Fruit fly (Drosophila melanogaster) whole organism, embryonic: ENCODE data around the gene CG43064.

ENCODE experiments used
- CG10274 ChIP-seq: fragments of 200-800 bp; sonication (Bioruptor generic); optimal IDR thresholded peaks from 3 replicates; lab custom pipeline; 2017; ENCODE audit warnings: missing biosample characterization, mild to moderate bottlenecking, missing genetic modification characterization
- CG11093 ChIP-seq: fragments of 200-800 bp; sonication (Bioruptor generic); IDR thresholded peaks from 3 replicates; pipeline ENCODE4 v1.3.6; 2022; ENCODE audit warnings: missing biosample characterization, missing genetic modification characterization
- CG12104 ChIP-seq: fragments of 200-800 bp; sonication (Bioruptor generic); optimal IDR thresholded peaks from 3 replicates; lab custom pipeline; 2016; ENCODE audit warnings: missing biosample characterization, missing genetic modification characterization
- CG12769 ChIP-seq: fragments of 200-800 bp; sonication (Bioruptor generic); optimal IDR thresholded peaks from 2 replicates; lab custom pipeline; 2019; ENCODE audit warnings: missing biosample characterization, mild to moderate bottlenecking, missing genetic modification characterization, moderate library complexity
- CG1602 ChIP-seq: fragments of 200-800 bp; sonication (Bioruptor generic); optimal IDR thresholded peaks from 3 replicates; lab custom pipeline; 2016; ENCODE audit warnings: missing biosample characterization, missing genetic modification characterization
- CG17361 ChIP-seq: fragments of 200-800 bp; sonication (Bioruptor generic); IDR thresholded peaks from 3 replicates; pipeline ENCODE4 v1.3.6; 2022; ENCODE audit warnings: missing biosample characterization, missing genetic modification characterization
- CG17612 ChIP-seq: fragments of 200-800 bp; sonication (Bioruptor generic); IDR thresholded peaks from 2 replicates; pipeline ENCODE4 v1.3.6; 2022; ENCODE audit warnings: missing biosample characterization, missing genetic modification characterization
- CG17912 ChIP-seq: fragments of 200-800 bp; sonication (Bioruptor generic); optimal IDR thresholded peaks from 2 replicates; lab custom pipeline; 2018; ENCODE audit warnings: missing biosample characterization, mild to moderate bottlenecking, missing genetic modification characterization
- CG2120 ChIP-seq: fragments of 200-800 bp; sonication (Bioruptor generic); optimal IDR thresholded peaks from 3 replicates; lab custom pipeline; 2016; ENCODE audit warnings: missing biosample characterization, missing genetic modification characterization
- CG2875 ChIP-seq: fragments of 200-800 bp; sonication (Bioruptor generic); optimal IDR thresholded peaks from 2 replicates; lab custom pipeline; 2017; ENCODE audit warnings: missing biosample characterization, mild to moderate bottlenecking, missing genetic modification characterization, missing genetic modification reagents
- CG32532 ChIP-seq: fragments of 200-800 bp; sonication (Bioruptor generic); IDR thresholded peaks from 2 replicates; pipeline ENCODE4 v1.3.6; 2022; ENCODE audit warnings: missing biosample characterization, missing genetic modification characterization
- CG32767 ChIP-seq: fragments of 200-800 bp; sonication (Bioruptor generic); IDR thresholded peaks from 2 replicates; pipeline ENCODE4 v1.3.6; 2022; ENCODE audit warnings: missing biosample characterization, missing genetic modification characterization
- CG34224 ChIP-seq: fragments of 200-800 bp; sonication (Bioruptor generic); IDR thresholded peaks from 3 replicates; pipeline ENCODE4 v1.3.6; 2022; ENCODE audit warnings: missing biosample characterization, missing genetic modification characterization; ENCODE audit not compliant: partially characterized antibody
- CG3995 ChIP-seq: fragments of 200-800 bp; sonication (Bioruptor generic); optimal IDR thresholded peaks from 3 replicates; lab custom pipeline; 2016; ENCODE audit warnings: missing biosample characterization, missing genetic modification characterization
- CG4617 ChIP-seq: fragments of 200-800 bp; sonication (Bioruptor generic); optimal IDR thresholded peaks from 3 replicates; lab custom pipeline; 2016; ENCODE audit warnings: missing biosample characterization, missing genetic modification characterization, borderline replicate concordance
- CG6791 ChIP-seq: fragments of 200-800 bp; sonication (Bioruptor generic); IDR thresholded peaks from 3 replicates; pipeline ENCODE4 v1.3.6; 2022; ENCODE audit warnings: missing biosample characterization, missing genetic modification characterization; ENCODE audit not compliant: partially characterized antibody
- CG7839 ChIP-seq: fragments of 200-800 bp; sonication (Bioruptor generic); optimal IDR thresholded peaks from 3 replicates; lab custom pipeline; 2018; ENCODE audit warnings: missing biosample characterization, mild to moderate bottlenecking, missing genetic modification characterization, moderate library complexity
- Chrac-16 ChIP-seq: fragments of 200-800 bp; sonication (Bioruptor generic); optimal IDR thresholded peaks from 3 replicates; lab custom pipeline; 2016; ENCODE audit warnings: missing biosample characterization, missing genetic modification characterization
- Dbx ChIP-seq: fragments of 200-800 bp; sonication (Bioruptor generic); IDR thresholded peaks from 3 replicates; pipeline ENCODE4 v1.3.6; 2022; ENCODE audit warnings: missing biosample characterization, missing genetic modification characterization
- Dip2 ChIP-seq: fragments of 200-800 bp; sonication (Bioruptor generic); IDR thresholded peaks from 2 replicates; pipeline ENCODE4 v1.3.6; 2022; ENCODE audit warnings: missing biosample characterization, missing genetic modification characterization
- Dip3 ChIP-seq: fragments of 200-800 bp; sonication (Bioruptor generic); optimal IDR thresholded peaks from 3 replicates; lab custom pipeline; 2016; ENCODE audit warnings: missing biosample characterization, missing genetic modification characterization
- Drgx ChIP-seq: fragments of 200-800 bp; sonication (Bioruptor generic); IDR thresholded peaks from 2 replicates; pipeline ENCODE4 v1.3.6; 2022; ENCODE audit warnings: missing biosample characterization, missing genetic modification characterization
- E2f1 ChIP-seq: fragments of 200-800 bp; sonication (Bioruptor generic); IDR thresholded peaks from 2 replicates; pipeline ENCODE4 v1.3.6; 2022; ENCODE audit warnings: missing biosample characterization, missing genetic modification characterization
- ERR ChIP-seq: fragments of 200-800 bp; sonication (Bioruptor generic); optimal IDR thresholded peaks from 2 replicates; lab custom pipeline; 2016; ENCODE audit warnings: missing biosample characterization, missing genetic modification characterization
- Fer2 ChIP-seq: fragments of 200-800 bp; sonication (Bioruptor generic); optimal IDR thresholded peaks from 2 replicates; lab custom pipeline; 2018; ENCODE audit warnings: missing biosample characterization, mild to moderate bottlenecking, missing genetic modification characterization, moderate library complexity
- HHEX ChIP-seq: fragments of 200-800 bp; sonication (Bioruptor generic); optimal IDR thresholded peaks from 3 replicates; lab custom pipeline; 2017; ENCODE audit warnings: missing biosample characterization, mild to moderate bottlenecking, missing genetic modification characterization, missing genetic modification reagents
- HmgD ChIP-seq: fragments of 200-800 bp; sonication (Bioruptor generic); optimal IDR thresholded peaks from 3 replicates; lab custom pipeline; 2016; ENCODE audit warnings: missing biosample characterization, missing genetic modification characterization
- NfI ChIP-seq: fragments of 200-800 bp; sonication (Bioruptor generic); optimal IDR thresholded peaks from 3 replicates; lab custom pipeline; 2018; ENCODE audit warnings: missing biosample characterization, mild to moderate bottlenecking, missing genetic modification characterization, moderate library complexity
- Pdp1 ChIP-seq, 2 experiments: fragments of 200-800 bp; sonication (Bioruptor generic); optimal IDR thresholded peaks; 3 replicates each; lab custom pipeline; 2016; ENCODE audit warnings: missing biosample characterization in 2 of 2, missing genetic modification characterization in 2 of 2, mild to moderate bottlenecking in 1 of 2, moderate library complexity in 1 of 2
- Poxn ChIP-seq: fragments of 200-800 bp; sonication (Bioruptor generic); IDR thresholded peaks from 2 replicates; pipeline ENCODE4 v1.3.6; 2022; ENCODE audit warnings: missing biosample characterization, missing genetic modification characterization
- Sin3A ChIP-seq: fragments of >200 bp; optimal IDR thresholded peaks from 2 replicates; lab custom pipeline; 2018
- YL-1 ChIP-seq: fragments of 200-800 bp; sonication (Bioruptor generic); optimal IDR thresholded peaks from 3 replicates; lab custom pipeline; 2017; ENCODE audit warnings: missing biosample characterization, mild to moderate bottlenecking, missing genetic modification characterization
- ash1 ChIP-seq: fragments of 200-800 bp; sonication (Bioruptor generic); optimal IDR thresholded peaks from 2 replicates; lab custom pipeline; 2018; ENCODE audit warnings: missing biosample characterization, mild to moderate bottlenecking, missing genetic modification characterization
- bab2 ChIP-seq: fragments of 200-800 bp; sonication (Bioruptor generic); optimal IDR thresholded peaks from 2 replicates; lab custom pipeline; 2016; ENCODE audit warnings: missing biosample characterization, missing genetic modification characterization
- bbx ChIP-seq: fragments of 200-800 bp; sonication (Bioruptor generic); IDR thresholded peaks from 2 replicates; pipeline ENCODE4 v1.3.6; 2022; ENCODE audit warnings: missing biosample characterization, missing genetic modification characterization; ENCODE audit not compliant: partially characterized antibody
- dmrt99B ChIP-seq: fragments of 200-800 bp; sonication (Bioruptor generic); optimal IDR thresholded peaks from 2 replicates; lab custom pipeline; 2018; ENCODE audit warnings: missing biosample characterization, mild to moderate bottlenecking, missing genetic modification characterization, moderate library complexity
- fd96Cb ChIP-seq: fragments of 200-800 bp; sonication (Bioruptor generic); optimal IDR thresholded peaks from 2 replicates; lab custom pipeline; 2018; ENCODE audit warnings: missing biosample characterization, mild to moderate bottlenecking, missing genetic modification characterization, moderate library complexity
- gcm2 ChIP-seq: fragments of 200-800 bp; sonication (Bioruptor generic); optimal IDR thresholded peaks from 2 replicates; lab custom pipeline; 2016; ENCODE audit warnings: missing biosample characterization, missing genetic modification characterization
- gt ChIP-seq: fragments of 200-800 bp; sonication (Bioruptor generic); IDR thresholded peaks from 2 replicates; pipeline ENCODE4 v1.3.6; 2022; ENCODE audit warnings: missing biosample characterization, missing genetic modification characterization
- hkb ChIP-seq, 2 experiments: fragments of 200-800 bp in 1 of 2; fragments of >200 bp in 1 of 2; sonication (Bioruptor generic) in 1 of 2; IDR thresholded peaks in 1 of 2; optimal IDR thresholded peaks in 1 of 2; 2 replicates each; pipeline versions ENCODE4 v1.3.6 to Lab custom; 2017 to 2022; ENCODE audit warnings: missing biosample characterization in 1 of 2, missing genetic modification characterization in 1 of 2
- ind ChIP-seq: fragments of 200-800 bp; sonication (Bioruptor generic); optimal IDR thresholded peaks from 3 replicates; lab custom pipeline; 2016; ENCODE audit warnings: missing biosample characterization, missing genetic modification characterization
- nmo ChIP-seq: fragments of 200-800 bp; sonication (Bioruptor generic); optimal IDR thresholded peaks from 2 replicates; lab custom pipeline; 2018; ENCODE audit warnings: missing biosample characterization, mild to moderate bottlenecking, missing genetic modification characterization, moderate library complexity
- odd ChIP-seq: fragments of 200-800 bp; sonication (Bioruptor generic); optimal IDR thresholded peaks from 2 replicates; lab custom pipeline; 2017; ENCODE audit warnings: missing biosample characterization, mild to moderate bottlenecking, missing genetic modification characterization
- pan ChIP-seq, 4 experiments: fragments of >200 bp in 3 of 4; fragments of 200-800 bp in 1 of 4; sonication (Bioruptor generic) in 1 of 4; optimal IDR thresholded peaks in 3 of 4; IDR thresholded peaks in 1 of 4; 2 replicates each; pipeline versions ENCODE4 v1.3.6 to Lab custom; 2017 to 2022; ENCODE audit warnings: missing biosample characterization in 2 of 4, missing genetic modification characterization in 2 of 4, mixed read lengths in 1 of 4
- peb ChIP-seq: fragments of 200-800 bp; sonication (Bioruptor generic); IDR thresholded peaks from 2 replicates; pipeline ENCODE4 v1.3.6; 2022; ENCODE audit warnings: missing biosample characterization, missing genetic modification characterization
- phol ChIP-seq: fragments of 200-800 bp; sonication (Bioruptor generic); optimal IDR thresholded peaks from 3 replicates; lab custom pipeline; 2018; ENCODE audit warnings: missing biosample characterization, mild to moderate bottlenecking, missing genetic modification characterization, moderate library complexity
- sqz ChIP-seq: fragments of 200-800 bp; sonication (Bioruptor generic); optimal IDR thresholded peaks from 3 replicates; lab custom pipeline; 2018; ENCODE audit warnings: missing biosample characterization, mild to moderate bottlenecking, missing genetic modification characterization
- ssp ChIP-seq: fragments of 200-800 bp; sonication (Bioruptor generic); IDR thresholded peaks from 2 replicates; pipeline ENCODE4 v1.3.6; 2022; ENCODE audit warnings: missing biosample characterization, missing genetic modification characterization
- tna ChIP-seq: fragments of 200-800 bp; sonication (Bioruptor generic); IDR thresholded peaks from 2 replicates; pipeline ENCODE4 v1.3.6; 2022; ENCODE audit warnings: missing biosample characterization, missing genetic modification characterization; ENCODE audit not compliant: partially characterized antibody
- trem ChIP-seq: fragments of 200-800 bp; optimal IDR thresholded peaks from 3 replicates; lab custom pipeline; 2019; ENCODE audit warnings: missing biosample characterization, mild to moderate bottlenecking, missing genetic modification characterization, moderate library complexity
- unc-4 ChIP-seq: fragments of 200-800 bp; sonication (Bioruptor generic); IDR thresholded peaks from 2 replicates; pipeline ENCODE4 v1.3.6; 2022; ENCODE audit warnings: missing biosample characterization, missing genetic modification characterization; ENCODE audit not compliant: partially characterized antibody

CG43064 gene

dm6 chr3L:11869328-11869727 lies 32.8 kb upstream of the CG43064 start (continued):
- TF ChIP-seq CG2875 (no peak), Fer2 (tag; lab: Kevin White, UChicago) (no peak), YL-1 (GFP tag; lab: Kevin White, UChicago) (no peak), unc-4 (GFP tag; lab: Robert Waterston, UW) (no peak), NfI (GFP tag; lab: Kevin White, UChicago) (peak; percentile 3), CG17361 (GFP tag; lab: Robert Waterston, UW) (no peak), pan (optimal IDR thresholded peaks at IDR 0.05; lab: Kevin White, UChicago) (no peak), pan (GFP tag; optimal IDR thresholded peaks at IDR 0.05 in 1 of 2, IDR thresholded peaks at IDR 0.05 in 1 of 2) (peak in 1 of 2 experiments; percentile 25), Sin3A (lab: Kevin White, UChicago) (no peak), HmgD (GFP tag; lab: Kevin White, UChicago) (no peak), Dip3 (no peak), CG32767 (GFP tag; lab: Robert Waterston, UW) (no peak), CG17912 (GFP tag; lab: Kevin White, UChicago) (no peak), ssp (GFP tag; lab: Robert Waterston, UW) (no peak), fd96Cb (tag; lab: Kevin White, UChicago) (no peak), Drgx (GFP tag; lab: Robert Waterston, UW) (no peak), CG32532 (GFP tag; lab: Robert Waterston, UW) (peak; percentile 40; the same call in 1 of the 2 replicates), bbx (GFP tag; lab: Robert Waterston, UW) (no peak), ind (GFP tag; lab: Kevin White, UChicago) (no peak), peb (no peak), tna (no peak), Pdp1 (GFP tag; optimal IDR thresholded peaks at IDR 0.05; lab: Kevin White, UChicago) (no peak), CG12769 (tag; lab: Kevin White, UChicago) (peak; percentile 51), hkb (optimal IDR thresholded peaks at IDR 0.05; lab: Kevin White, UChicago) (no peak), hkb (GFP tag; IDR thresholded peaks at IDR 0.05; lab: Robert Waterston, UW) (no peak), E2f1 (GFP tag; lab: Robert Waterston, UW) (no peak), CG17612 (GFP tag; lab: Robert Waterston, UW) (no peak), ERR (GFP tag; lab: Kevin White, UChicago) (no peak), gcm2 (GFP tag; lab: Kevin White, UChicago) (no peak), Chrac-16 (no peak), CG7839 (tag; lab: Kevin White, UChicago) (peak; percentile 15), CG3995 (GFP tag; lab: Kevin White, UChicago) (no peak), odd (no peak), Dip2 (GFP tag; lab: Robert Waterston, UW) (no peak), Dbx (GFP tag; lab: Robert Waterston, UW) (no peak), dmrt99B (tag; lab: Kevin White, UChicago) (peak; percentile 11), HHEX (GFP tag; lab: Kevin White, UChicago) (no peak), CG12104 (GFP tag; lab: Kevin White, UChicago) (no peak), phol (tag; lab: Kevin White, UChicago) (no peak), CG1602 (GFP tag; lab: Kevin White, UChicago) (no peak), ash1 (no peak), Poxn (GFP tag; lab: Robert Waterston, UW) (no peak), CG6791 (no peak), CG10274 (GFP tag; lab: Kevin White, UChicago) (no peak), CG4617 (GFP tag; lab: Kevin White, UChicago) (no peak), trem (no peak), CG2120 (GFP tag; lab: Kevin White, UChicago) (peak; percentile 58), nmo (no peak), bab2 (GFP tag; lab: Kevin White, UChicago) (no peak), gt (GFP tag; lab: Robert Waterston, UW) (no peak), CG34224 (GFP tag; lab: Robert Waterston, UW) (no peak), sqz (GFP tag; lab: Kevin White, UChicago) (no peak), CG11093 (no peak)
